Worm (Caenorhabditis elegans): ENCODE measurements around the gene W09D10.4.

The W09D10.4 gene

DNA sequence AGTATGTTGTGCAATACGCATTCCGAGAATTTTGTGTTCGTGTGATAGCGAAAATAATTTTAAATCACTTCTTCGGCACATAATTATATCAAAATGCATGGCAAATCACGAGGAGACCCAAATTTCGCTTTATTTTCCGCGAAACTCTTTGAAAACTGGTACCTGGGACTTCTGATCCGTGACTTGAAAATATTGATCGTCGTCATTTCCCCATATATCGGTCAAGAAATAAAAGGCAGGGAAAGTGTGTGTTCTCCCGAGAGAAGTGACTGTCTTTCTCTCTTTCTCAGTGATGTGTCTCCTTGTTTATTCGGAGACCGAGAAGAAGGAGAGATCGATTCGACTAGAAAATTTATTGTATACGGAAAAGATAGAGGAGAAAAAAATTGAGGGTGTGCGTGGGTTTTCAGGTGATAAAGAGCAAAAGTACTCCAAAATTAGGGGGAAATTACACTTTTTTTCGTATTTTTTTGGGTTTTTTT, 4.8 kb downstream of the W09D10.4 start, which contains the start of gene W09D10.5 (continued):
- TF ChIP-seq unc-62 (GFP tag; optimal IDR thresholded peaks at IDR 0.05 in 1 of 2): peak in 1 of 2 experiments; percentile 62
- no peak for TF ChIP-seq unc-62 (tag; optimal IDR thresholded peaks at IDR 0.05)
- TF ChIP-seq zfp-2 (tag; optimal IDR thresholded peaks at IDR 0.05): no peak
- TF ChIP-seq lin-15B (tag; optimal IDR thresholded peaks at IDR 0.05): no peak
- TF ChIP-seq mdl-1 (tag; optimal IDR thresholded peaks at IDR 0.05): no peak
- no peak for TF ChIP-seq ceh-62 (tag; optimal IDR thresholded peaks at IDR 0.05)
- TF ChIP-seq lsy-2 (tag; optimal IDR thresholded peaks at IDR 0.05): peak in 1 of 2 experiments; percentile 28
- no peak for TF ChIP-seq Y105C5A.15 (GFP tag; IDR thresholded peaks at IDR 0.05)
- no peak for TF ChIP-seq ztf-7 (tag; optimal IDR thresholded peaks at IDR 0.05)
- TF ChIP-seq ama-1 (optimal IDR thresholded peaks at IDR 0.05): peak; percentile 84
- peak; percentile 29; the same call in 1 of the 2 replicates for TF ChIP-seq zip-11 (GFP tag; IDR thresholded peaks at IDR 0.05)
- peak; percentile 46 for TF ChIP-seq nhr-11 (tag; optimal IDR thresholded peaks at IDR 0.05)
- TF ChIP-seq dmd-9 (GFP tag; IDR thresholded peaks at IDR 0.05): no peak
- no peak for TF ChIP-seq zag-1 (tag; optimal IDR thresholded peaks at IDR 0.05)
- peak; percentile 76 for TF ChIP-seq nhr-28 (tag; optimal IDR thresholded peaks at IDR 0.05)
- peak; percentile 91 for TF ChIP-seq aha-1 (tag)
- TF ChIP-seq ces-1 (GFP tag; optimal IDR thresholded peaks at IDR 0.05): no peak
- no peak for TF ChIP-seq ceh-32 (tag; optimal IDR thresholded peaks at IDR 0.05; ENCODE audit: poor library complexity)
- no peak for TF ChIP-seq ceh-82 (tag; optimal IDR thresholded peaks at IDR 0.05)
- TF ChIP-seq T20F7.1 (GFP tag; optimal IDR thresholded peaks at IDR 0.05): no peak
- TF ChIP-seq lim-7 (GFP tag; IDR thresholded peaks at IDR 0.05): peak; percentile 63; the same call in 1 of the 2 replicates
- no peak for TF ChIP-seq D1046.2 (GFP tag; IDR thresholded peaks at IDR 0.05)
- TF ChIP-seq mxl-2 (GFP tag; conservative IDR thresholded peaks at IDR 0.05): no peak
- TF ChIP-seq sdz-12 (GFP tag; optimal IDR thresholded peaks at IDR 0.05): peak; percentile 27
- no peak for TF ChIP-seq Y5F2A.4 (GFP tag; optimal IDR thresholded peaks at IDR 0.05)
- TF ChIP-seq madf-5 (GFP tag; IDR thresholded peaks at IDR 0.05): peak in 1 of 2 experiments; percentile 85; a peak in 1 of 4 replicates
- peak; percentile 41 for TF ChIP-seq mes-2 (tag; optimal IDR thresholded peaks at IDR 0.05; ENCODE audit: poor library complexity, severe bottlenecking)
- TF ChIP-seq Y48G9A.11 (GFP tag; IDR thresholded peaks at IDR 0.05): no peak
- 0 out of 2 replicates have a peak, but pooled peaks have one; percentile 14 for TF ChIP-seq lin-1 (GFP tag; IDR thresholded peaks at IDR 0.05)
- TF ChIP-seq nhr-6 (tag; optimal IDR thresholded peaks at IDR 0.05): no peak
- TF ChIP-seq fkh-10 (GFP tag; optimal IDR thresholded peaks at IDR 0.05): no peak
- no peak for TF ChIP-seq duxl-1 (tag; optimal IDR thresholded peaks at IDR 0.05; ENCODE audit: poor library complexity)
- TF ChIP-seq dve-1 (tag; optimal IDR thresholded peaks at IDR 0.05; ENCODE audit: insufficient read depth): peak; percentile 67
- no peak for TF ChIP-seq daf-16 (GFP tag; optimal IDR thresholded peaks at IDR 0.05)
- TF ChIP-seq daf-16 (tag; optimal IDR thresholded peaks at IDR 0.05): peak; percentile 79

DNA sequence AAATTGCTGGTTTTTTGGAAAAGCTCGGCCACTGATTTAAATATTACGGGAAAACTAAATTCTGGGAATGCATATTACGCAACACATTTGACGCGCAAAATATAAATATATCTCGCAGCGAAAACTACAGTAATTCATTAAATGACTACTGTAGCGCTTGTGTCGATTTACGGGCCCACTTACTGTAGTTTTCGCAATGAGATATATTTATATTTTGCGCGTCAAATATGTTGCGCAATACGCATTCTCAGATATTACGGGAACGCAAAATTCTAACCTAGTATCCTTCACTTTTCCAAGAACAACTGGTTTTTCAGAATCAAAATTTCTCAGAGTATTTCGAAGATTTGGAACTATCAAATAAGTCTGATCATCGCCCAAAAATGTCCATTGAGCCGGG, 6.3 kb downstream of the W09D10.4 start:
- TF ChIP-seq sdz-12 (GFP tag; optimal IDR thresholded peaks at IDR 0.05) (no peak), aha-1 (tag) (peak; percentile 51), unc-62 (GFP tag; optimal IDR thresholded peaks at IDR 0.05 in 1 of 2) (no peak), unc-62 (tag; optimal IDR thresholded peaks at IDR 0.05) (no peak), mep-1 (tag; optimal IDR thresholded peaks at IDR 0.05) (no peak), zfp-2 (tag; optimal IDR thresholded peaks at IDR 0.05) (no peak)

DNA sequence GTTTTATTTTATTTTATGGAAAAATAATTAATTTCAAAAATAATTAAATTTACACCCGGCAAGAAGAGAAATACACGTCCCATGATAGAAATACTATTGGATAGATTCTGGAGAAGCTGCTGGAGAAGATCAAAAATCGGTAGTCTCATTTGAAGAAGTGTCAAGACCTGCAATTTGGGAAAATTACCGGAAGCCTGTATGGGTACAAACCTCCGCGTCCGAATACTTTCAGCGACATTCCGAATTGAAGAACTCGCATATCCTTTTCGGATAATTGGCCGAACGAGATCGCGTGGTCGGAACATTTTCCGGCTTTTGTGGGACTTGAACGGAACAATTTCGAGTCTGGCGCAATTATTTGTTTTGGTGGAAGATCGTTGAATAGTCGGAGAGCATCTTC, 7.5 kb downstream of the W09D10.4 start:
- no peak for TF ChIP-seq ctbp-1 (GFP tag; IDR thresholded peaks at IDR 0.05)
- TF ChIP-seq aha-1 (tag): peak; percentile 17

DNA sequence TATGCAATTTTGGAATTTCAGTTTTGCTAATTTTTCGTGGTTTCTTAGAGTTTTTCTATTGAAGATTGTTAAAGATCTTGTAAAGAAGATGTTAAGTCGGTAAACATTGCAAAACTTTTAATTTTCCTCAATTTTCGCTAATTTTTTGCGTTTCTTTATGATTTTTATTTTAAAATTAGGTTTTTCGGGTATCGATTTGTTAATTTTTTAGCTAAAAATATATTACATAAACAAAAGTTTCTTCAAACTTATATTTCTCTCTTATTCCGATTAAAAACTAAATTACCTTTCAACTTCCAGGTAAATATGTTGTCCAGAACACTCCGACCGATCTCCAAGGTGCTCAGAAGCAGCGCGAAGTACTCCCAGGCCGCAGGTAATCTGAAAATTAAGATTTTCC, 8.5 kb downstream of the W09D10.4 start, which contains the start of gene mrpl-12:
Gene mrpl-12 (plus strand): TSS at position 301 of the 400 bp plus-strand sequence.
- TF ChIP-seq skn-1 (tag; optimal IDR thresholded peaks at IDR 0.05): no peak
- no peak for TF ChIP-seq arid-1 (GFP tag; conservative IDR thresholded peaks at IDR 0.05)
- TF ChIP-seq nhr-42 (GFP tag; IDR thresholded peaks at IDR 0.05): no peak
- no peak for TF ChIP-seq nhr-48 (tag; optimal IDR thresholded peaks at IDR 0.05)
- no peak for TF ChIP-seq lin-15B (tag; optimal IDR thresholded peaks at IDR 0.05)
- TF ChIP-seq zfp-2 (tag; optimal IDR thresholded peaks at IDR 0.05): no peak
- no peak for TF ChIP-seq daf-8 (GFP tag; IDR thresholded peaks at IDR 0.05)
- TF ChIP-seq set-16 (GFP tag; IDR thresholded peaks at IDR 0.05): no peak
- no peak for TF ChIP-seq T20F7.1 (GFP tag; optimal IDR thresholded peaks at IDR 0.05)

Data from whole organism, L4 larva.